Worm (Caenorhabditis elegans): Measurements from ENCODE around the gene cup-15.
A peak's percentile ranks its signal among the peaks of the same experiment; 100 is the strongest.

The cup-15 gene

ce11 chrII:9356723-9357122, 3.9 kb downstream of the cup-15 start (continued):
- TF ChIP-seq sox-2 (GFP tag; IDR thresholded peaks at IDR 0.05) (no peak), ceh-6 (GFP tag; optimal IDR thresholded peaks at IDR 0.05) (no peak), nhr-232 (tag; optimal IDR thresholded peaks at IDR 0.05) (no peak), tbx-2 (tag; optimal IDR thresholded peaks at IDR 0.05) (peak; percentile 38), rnt-1 (tag; optimal IDR thresholded peaks at IDR 0.05) (no peak), C38D4.7 (GFP tag; optimal IDR thresholded peaks at IDR 0.05) (no peak), fax-1 (tag; optimal IDR thresholded peaks at IDR 0.05) (no peak), sox-4 (tag; optimal IDR thresholded peaks at IDR 0.05) (no peak), ceh-45 (GFP tag; IDR thresholded peaks at IDR 0.05) (no peak), unc-3 (GFP tag; conservative IDR thresholded peaks at IDR 0.05) (0 out of 2 replicates have a peak, but pooled peaks have one; percentile 18), unc-3 (tag; optimal IDR thresholded peaks at IDR 0.05) (no peak), ama-1 (optimal IDR thresholded peaks at IDR 0.05) (no peak), ttx-3 (tag; optimal IDR thresholded peaks at IDR 0.05) (no peak), ceh-18 (tag; optimal IDR thresholded peaks at IDR 0.05) (peak; percentile 74), pha-4 (tag; optimal IDR thresholded peaks at IDR 0.05) (no peak), ref-2 (tag; optimal IDR thresholded peaks at IDR 0.05) (peak; percentile 30), dve-1 (tag; optimal IDR thresholded peaks at IDR 0.05) (peak; percentile 2), pha-2 (tag; optimal IDR thresholded peaks at IDR 0.05) (no peak), K02D7.2 (tag; optimal IDR thresholded peaks at IDR 0.05) (no peak), unc-42 (tag; optimal IDR thresholded peaks at IDR 0.05) (peak; percentile 7), ceh-48 (tag; optimal IDR thresholded peaks at IDR 0.05) (no peak), F13H6.1 (tag; optimal IDR thresholded peaks at IDR 0.05) (no peak), ceh-31 (tag; optimal IDR thresholded peaks at IDR 0.05) (peak; percentile 26), sdc-2 (tag; optimal IDR thresholded peaks at IDR 0.05) (no peak), hlh-8 (tag; optimal IDR thresholded peaks at IDR 0.05) (no peak), madf-2 (tag; optimal IDR thresholded peaks at IDR 0.05) (no peak), fkh-6 (tag; optimal IDR thresholded peaks at IDR 0.05) (no peak), mec-3 (tag; optimal IDR thresholded peaks at IDR 0.05; ENCODE audit: borderline replicate concordance) (no peak), T23F11.4 (GFP tag; optimal IDR thresholded peaks at IDR 0.05) (no peak), syd-9 (tag; optimal IDR thresholded peaks at IDR 0.05) (no peak), ceh-9 (tag; optimal IDR thresholded peaks at IDR 0.05) (no peak), fkh-10 (GFP tag; optimal IDR thresholded peaks at IDR 0.05) (no peak), hlh-13 (GFP tag; optimal IDR thresholded peaks at IDR 0.05) (no peak), pat-9 (tag; optimal IDR thresholded peaks at IDR 0.05) (no peak), ceh-2 (tag; optimal IDR thresholded peaks at IDR 0.05) (no peak), lin-11 (tag; optimal IDR thresholded peaks at IDR 0.05) (no peak), elt-4 (tag; optimal IDR thresholded peaks at IDR 0.05) (no peak), ztf-16 (tag; optimal IDR thresholded peaks at IDR 0.05) (no peak), pax-1 (tag; optimal IDR thresholded peaks at IDR 0.05) (no peak), npax-4 (tag; optimal IDR thresholded peaks at IDR 0.05) (no peak), eyg-1 (tag; optimal IDR thresholded peaks at IDR 0.05) (no peak)

ce11 chrII:9358230-9358629, 5.4 kb downstream of the cup-15 start, which contains the start of gene mel-11:
mel-11 (plus strand) TSS chrII:9358530.
- TF ChIP-seq pqm-1 (tag; optimal IDR thresholded peaks at IDR 0.05): no peak
- TF ChIP-seq ceh-45 (GFP tag; IDR thresholded peaks at IDR 0.05): no peak
- no peak for TF ChIP-seq ceh-22 (tag; optimal IDR thresholded peaks at IDR 0.05)
- TF ChIP-seq hlh-8 (tag; optimal IDR thresholded peaks at IDR 0.05): no peak
- TF ChIP-seq dmd-4 (tag; optimal IDR thresholded peaks at IDR 0.05; ENCODE audit: borderline replicate concordance): no peak
- TF ChIP-seq unc-3 (GFP tag; conservative IDR thresholded peaks at IDR 0.05): no peak
- no peak for TF ChIP-seq unc-3 (tag; optimal IDR thresholded peaks at IDR 0.05)
- no peak for TF ChIP-seq sdc-2 (tag; optimal IDR thresholded peaks at IDR 0.05)
- TF ChIP-seq madf-2 (tag; optimal IDR thresholded peaks at IDR 0.05): no peak
- TF ChIP-seq T23F11.4 (GFP tag; optimal IDR thresholded peaks at IDR 0.05): no peak
- no peak for TF ChIP-seq pag-3 (tag; optimal IDR thresholded peaks at IDR 0.05; ENCODE audit: borderline replicate concordance)
- no peak for TF ChIP-seq C38D4.7 (GFP tag; optimal IDR thresholded peaks at IDR 0.05)
- TF ChIP-seq ceh-9 (tag; optimal IDR thresholded peaks at IDR 0.05): no peak
- TF ChIP-seq ceh-2 (tag; optimal IDR thresholded peaks at IDR 0.05): no peak
- no peak for TF ChIP-seq dve-1 (tag; optimal IDR thresholded peaks at IDR 0.05)

All from whole organism, late embryonic.